Fruit fly (Drosophila melanogaster): ENCODE data around the gene CG11122.

CG11122 gene

DNA sequence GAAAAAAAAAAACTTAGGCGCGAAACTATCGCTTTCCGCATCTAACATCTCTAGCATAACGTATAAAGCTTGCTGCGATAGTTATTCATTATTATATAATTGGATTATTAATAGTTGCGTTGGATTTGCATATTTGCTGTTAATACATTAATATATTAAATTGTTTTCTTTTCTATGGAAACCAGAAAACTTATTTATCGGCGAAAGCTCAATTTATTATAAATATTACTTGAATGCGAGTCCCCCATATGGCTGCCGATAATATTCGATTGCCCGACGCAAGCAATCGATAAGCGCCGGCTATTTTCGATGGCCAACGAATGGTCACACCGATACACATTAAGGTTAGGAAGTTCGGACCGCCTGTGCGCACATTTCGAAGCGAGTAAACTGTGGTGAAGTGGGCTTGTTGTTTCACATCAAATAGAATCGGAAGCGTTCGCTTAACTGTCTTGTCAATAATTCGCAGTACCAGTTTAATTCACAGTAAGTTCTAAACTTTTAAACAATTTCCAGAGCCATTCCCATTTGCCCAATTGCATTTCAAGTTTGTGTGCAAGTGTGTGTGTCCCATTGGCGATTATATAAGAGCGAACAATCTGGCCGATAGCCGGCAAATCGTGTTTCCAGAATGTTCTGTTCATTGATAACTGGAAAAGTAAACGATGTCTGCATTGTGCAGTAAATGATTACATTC lies 16.2 kb downstream of the CG11122 start, which contains the start of gene Hsp60A (continued):
- TF ChIP-seq CrebB (tag; optimal IDR thresholded peaks at IDR 0.05) (no peak), sd (tag; optimal IDR thresholded peaks at IDR 0.05) (no peak), CG6791 (GFP tag; IDR thresholded peaks at IDR 0.05; ENCODE audit: partially characterized antibody) (peak; percentile 78), Poxn (GFP tag; IDR thresholded peaks at IDR 0.05) (no peak), CG18619 (GFP tag; optimal IDR thresholded peaks at IDR 0.05) (peak; percentile 17), pita (GFP tag; optimal IDR thresholded peaks at IDR 0.05) (no peak), CG14860 (GFP tag; IDR thresholded peaks at IDR 0.05; ENCODE audit: partially characterized antibody) (peak; percentile 77), croc (GFP tag; conservative IDR thresholded peaks at IDR 0.05) (peak; percentile 32; the same call in 1 of the 3 replicates), CG34224 (GFP tag; IDR thresholded peaks at IDR 0.05; ENCODE audit: partially characterized antibody) (peak; percentile 89), CG32532 (GFP tag; IDR thresholded peaks at IDR 0.05) (peak; percentile 39; the same call in 1 of the 2 replicates), CG6854 (GFP tag; optimal IDR thresholded peaks at IDR 0.05) (no peak), MESR4 (GFP tag; optimal IDR thresholded peaks at IDR 0.05) (peak; percentile 42), salm (tag; optimal IDR thresholded peaks at IDR 0.05) (no peak), zen (tag; optimal IDR thresholded peaks at IDR 0.05) (peak; percentile 40), Sry-β (GFP tag; optimal IDR thresholded peaks at IDR 0.05) (no peak), gem (tag; optimal IDR thresholded peaks at IDR 0.05) (peak; percentile 73), Med (GFP tag) (peak; percentile 69), GATAe (GFP tag; conservative IDR thresholded peaks at IDR 0.05) (no peak), cas (GFP tag; IDR thresholded peaks at IDR 0.05) (0 out of 2 replicates have a peak, but pooled peaks have one; percentile 11), CG8290 (GFP tag; optimal IDR thresholded peaks at IDR 0.05) (no peak), CG8290 (tag; optimal IDR thresholded peaks at IDR 0.05) (no peak), lola (GFP tag; optimal IDR thresholded peaks at IDR 0.05) (peak in 1 of 3 experiments; percentile 43), ham (GFP tag; IDR thresholded peaks at IDR 0.05) (no peak), fru (optimal IDR thresholded peaks at IDR 0.05) (no peak), CG2202 (tag; optimal IDR thresholded peaks at IDR 0.05) (no peak), CG18476 (GFP tag; optimal IDR thresholded peaks at IDR 0.05) (peak; percentile 65), slp2 (GFP tag; optimal IDR thresholded peaks at IDR 0.05) (no peak), CG17359 (tag; optimal IDR thresholded peaks at IDR 0.05) (peak; percentile 56), CG11398 (GFP tag; optimal IDR thresholded peaks at IDR 0.05) (no peak), exex (tag; optimal IDR thresholded peaks at IDR 0.05) (peak; percentile 12), corto (GFP tag; optimal IDR thresholded peaks at IDR 0.05) (peak; percentile 36), Fer2 (tag; optimal IDR thresholded peaks at IDR 0.05) (peak; percentile 7), CG43689 (GFP tag; IDR thresholded peaks at IDR 0.05) (no peak), wdn (GFP tag; IDR thresholded peaks at IDR 0.05) (no peak), CG13296 (GFP tag; optimal IDR thresholded peaks at IDR 0.05) (peak; percentile 36), CG1233 (GFP tag; optimal IDR thresholded peaks at IDR 0.05) (no peak), CG17361 (GFP tag; IDR thresholded peaks at IDR 0.05) (peak; percentile 60; the same call in 2 of the 3 replicates), CG10565 (GFP tag; optimal IDR thresholded peaks at IDR 0.05) (no peak), prd (optimal IDR thresholded peaks at IDR 0.05) (no peak), prd (GFP tag; IDR thresholded peaks at IDR 0.05) (peak; percentile 54; the same call in 2 of the 3 replicates), CG7556 (GFP tag; optimal IDR thresholded peaks at IDR 0.05) (peak; percentile 21), B-H2 (GFP tag; optimal IDR thresholded peaks at IDR 0.05) (peak; percentile 47), Aef1 (GFP tag; IDR thresholded peaks at IDR 0.05) (0 out of 3 replicates have a peak, but pooled peaks have one; percentile 19), Trl (optimal IDR thresholded peaks at IDR 0.05) (no peak), Trl (GFP tag; optimal IDR thresholded peaks at IDR 0.05) (no peak), CG15696 (tag; optimal IDR thresholded peaks at IDR 0.05) (peak; percentile 31), NC2β (GFP tag; optimal IDR thresholded peaks at IDR 0.05) (no peak), ATbp (GFP tag; optimal IDR thresholded peaks at IDR 0.05) (peak; percentile 9), bab2 (GFP tag; optimal IDR thresholded peaks at IDR 0.05) (peak; percentile 5), zfh2 (GFP tag; optimal IDR thresholded peaks at IDR 0.05) (no peak)

All from whole organism, embryonic.